Fruit fly (Drosophila melanogaster) whole organism, embryonic: ENCODE data around the gene syd.
A peak's percentile ranks its signal among the peaks of the same experiment; 100 is the strongest.

Source experiments
- Abd-B ChIP-seq: fragments of 200-800 bp; sonication (Bioruptor generic); optimal IDR thresholded peaks from 2 replicates; lab custom pipeline; 2018; ENCODE audit warnings: missing biosample characterization, mild to moderate bottlenecking, missing genetic modification characterization, moderate library complexity
- Atf6 ChIP-seq: fragments of 200-800 bp; sonication (Bioruptor generic); IDR thresholded peaks from 2 replicates; pipeline ENCODE4 v1.3.6; 2022; ENCODE audit warnings: missing biosample characterization, missing genetic modification characterization
- Awh ChIP-seq: fragments of 200-800 bp; sonication (Bioruptor generic); IDR thresholded peaks from 2 replicates; pipeline ENCODE4, ENCODE4 v1.3.6; 2022; ENCODE audit warnings: missing biosample characterization, missing genetic modification characterization
- CG1024 ChIP-seq: fragments of 200-800 bp; sonication (Bioruptor generic); IDR thresholded peaks from 2 replicates; pipeline ENCODE4 v1.3.6; 2022; ENCODE audit warnings: missing biosample characterization, missing genetic modification characterization
- CG10366 ChIP-seq: fragments of 200-800 bp; sonication (Bioruptor generic); IDR thresholded peaks from 2 replicates; pipeline ENCODE4 v1.3.6; 2022; ENCODE audit warnings: missing biosample characterization, missing genetic modification characterization
- CG10543 ChIP-seq: fragments of 200-800 bp; sonication (Bioruptor generic); optimal IDR thresholded peaks from 3 replicates; lab custom pipeline; 2017; ENCODE audit warnings: missing biosample characterization, mild to moderate bottlenecking, missing genetic modification characterization, moderate library complexity
- CG12104 ChIP-seq: fragments of 200-800 bp; sonication (Bioruptor generic); optimal IDR thresholded peaks from 3 replicates; lab custom pipeline; 2016; ENCODE audit warnings: missing biosample characterization, missing genetic modification characterization
- CG12236 ChIP-seq: fragments of 200-800 bp; sonication (Bioruptor generic); optimal IDR thresholded peaks from 2 replicates; lab custom pipeline; 2016; ENCODE audit warnings: missing biosample characterization, missing genetic modification characterization
- CG13123 ChIP-seq: fragments of 200-800 bp; sonication (Bioruptor generic); optimal IDR thresholded peaks from 2 replicates; lab custom pipeline; 2016; ENCODE audit warnings: missing biosample characterization, missing genetic modification characterization
- CG14667 ChIP-seq: fragments of 200-800 bp; sonication (Bioruptor generic); IDR thresholded peaks from 2 replicates; pipeline ENCODE4 v1.3.6; 2022; ENCODE audit warnings: missing biosample characterization, missing genetic modification characterization
- CG15011 ChIP-seq: fragments of 200-800 bp; sonication (Bioruptor generic); optimal IDR thresholded peaks from 3 replicates; lab custom pipeline; 2018; ENCODE audit warnings: missing biosample characterization, mild to moderate bottlenecking, missing genetic modification characterization
- CG16863 ChIP-seq: fragments of 200-800 bp; sonication (Bioruptor generic); optimal IDR thresholded peaks from 3 replicates; lab custom pipeline; 2016; ENCODE audit warnings: missing biosample characterization, missing genetic modification characterization
- CG18476 ChIP-seq: fragments of 200-800 bp; sonication (Bioruptor generic); optimal IDR thresholded peaks from 2 replicates; lab custom pipeline; 2016; ENCODE audit warnings: missing biosample characterization, mild to moderate bottlenecking, missing genetic modification characterization
- CG2712 ChIP-seq: fragments of 200-800 bp; optimal IDR thresholded peaks from 3 replicates; lab custom pipeline; 2019; ENCODE audit warnings: missing biosample characterization, mild to moderate bottlenecking, missing genetic modification characterization, moderate library complexity
- CG31388 ChIP-seq: fragments of 200-800 bp; sonication (Bioruptor generic); optimal IDR thresholded peaks from 2 replicates; lab custom pipeline; 2016; ENCODE audit warnings: missing biosample characterization, missing genetic modification characterization
- CG34224 ChIP-seq: fragments of 200-800 bp; sonication (Bioruptor generic); IDR thresholded peaks from 3 replicates; pipeline ENCODE4 v1.3.6; 2022; ENCODE audit warnings: missing biosample characterization, missing genetic modification characterization; ENCODE audit not compliant: partially characterized antibody
- CG4707 ChIP-seq: fragments of 200-800 bp; sonication (Bioruptor generic); optimal IDR thresholded peaks from 2 replicates; lab custom pipeline; 2018; ENCODE audit warnings: missing biosample characterization, mild to moderate bottlenecking, missing genetic modification characterization, moderate library complexity
- CHES-1-like ChIP-seq: fragments of 200-800 bp; sonication (Bioruptor generic); optimal IDR thresholded peaks from 2 replicates; lab custom pipeline; 2016; ENCODE audit warnings: missing biosample characterization, missing genetic modification characterization
- Deaf1 ChIP-seq: fragments of 200-800 bp; optimal IDR thresholded peaks from 3 replicates; lab custom pipeline; 2019; ENCODE audit warnings: missing biosample characterization, mild to moderate bottlenecking, missing genetic modification characterization, moderate library complexity
- E2f1 ChIP-seq: fragments of 200-800 bp; sonication (Bioruptor generic); IDR thresholded peaks from 2 replicates; pipeline ENCODE4 v1.3.6; 2022; ENCODE audit warnings: missing biosample characterization, missing genetic modification characterization
- HLH54F ChIP-seq: fragments of 200-800 bp; sonication (Bioruptor generic); optimal IDR thresholded peaks from 3 replicates; lab custom pipeline; 2016; ENCODE audit warnings: missing biosample characterization, missing genetic modification characterization
- Hand ChIP-seq: fragments of 200-800 bp; sonication (Bioruptor generic); optimal IDR thresholded peaks from 2 replicates; lab custom pipeline; 2017; ENCODE audit warnings: mild to moderate bottlenecking, missing biosample characterization, missing genetic modification reagents, missing genetic modification characterization
- Hmr ChIP-seq: fragments of 200-800 bp; sonication (Bioruptor generic); optimal IDR thresholded peaks from 3 replicates; lab custom pipeline; 2017; ENCODE audit warnings: mild to moderate bottlenecking, missing biosample characterization, missing genetic modification reagents, missing genetic modification characterization
- Lpt ChIP-seq: fragments of >200 bp; optimal IDR thresholded peaks from 2 replicates; lab custom pipeline; 2018; ENCODE audit warnings: missing biosample characterization, missing genetic modification characterization
- Mad ChIP-seq: fragments of 200-800 bp; sonication (Bioruptor generic); optimal IDR thresholded peaks from 2 replicates; lab custom pipeline; 2016; ENCODE audit warnings: missing biosample characterization, missing genetic modification characterization
- caup ChIP-seq: fragments of 200-800 bp; sonication (Bioruptor generic); optimal IDR thresholded peaks from 3 replicates; lab custom pipeline; 2017; ENCODE audit warnings: missing biosample characterization, mild to moderate bottlenecking, missing genetic modification characterization, moderate library complexity; ENCODE audit not compliant: severe bottlenecking
- dimm ChIP-seq: fragments of 200-800 bp; sonication (Bioruptor generic); IDR thresholded peaks from 2 replicates; pipeline ENCODE4 v1.3.6; 2022; ENCODE audit warnings: missing biosample characterization, missing genetic modification characterization
- disco-r ChIP-seq: fragments of 200-800 bp; sonication (Bioruptor generic); optimal IDR thresholded peaks from 2 replicates; lab custom pipeline; 2016; ENCODE audit warnings: missing biosample characterization, missing genetic modification characterization
- dmrt11E ChIP-seq: fragments of 200-800 bp; sonication (Bioruptor generic); optimal IDR thresholded peaks from 3 replicates; lab custom pipeline; 2018; ENCODE audit warnings: missing biosample characterization, mild to moderate bottlenecking, missing genetic modification characterization, moderate library complexity
- dpn ChIP-seq, 2 experiments: fragments of 200-800 bp; sonication (Bioruptor generic); optimal IDR thresholded peaks; 3 replicates each; lab custom pipeline; 2016; ENCODE audit warnings: missing biosample characterization in 2 of 2, missing genetic modification characterization in 2 of 2
- gfzf ChIP-seq: fragments of 200-800 bp; sonication (Bioruptor generic); optimal IDR thresholded peaks from 2 replicates; lab custom pipeline; 2016; ENCODE audit warnings: missing biosample characterization, mild to moderate bottlenecking, missing genetic modification characterization, moderate library complexity
- gro ChIP-seq: fragments of 200-800 bp; sonication (Bioruptor generic); optimal IDR thresholded peaks from 2 replicates; lab custom pipeline; 2016; ENCODE audit warnings: missing biosample characterization, missing genetic modification characterization
- hth ChIP-seq: fragments of >200 bp; optimal IDR thresholded peaks from 2 replicates; lab custom pipeline; 2017; ENCODE audit warnings: inconsistent platforms
- inv ChIP-seq: fragments of 200-800 bp; sonication (Bioruptor generic); IDR thresholded peaks from 2 replicates; pipeline ENCODE4 v1.3.6; 2022; ENCODE audit warnings: missing biosample characterization, missing genetic modification characterization; ENCODE audit not compliant: partially characterized antibody
- jing ChIP-seq: fragments of 200-800 bp; sonication (Bioruptor generic); optimal IDR thresholded peaks from 2 replicates; lab custom pipeline; 2018; ENCODE audit warnings: missing biosample characterization, mild to moderate bottlenecking, missing genetic modification characterization
- klu ChIP-seq: fragments of 200-800 bp; sonication (Bioruptor generic); IDR thresholded peaks from 2 replicates; pipeline ENCODE4 v1.3.6; 2022; ENCODE audit warnings: missing biosample characterization, missing genetic modification characterization
- lola ChIP-seq, 3 experiments: fragments of >200 bp in 2 of 3; fragments of 200-800 bp in 1 of 3; sonication (Bioruptor generic) in 1 of 3; optimal IDR thresholded peaks; 2 replicates each; lab custom pipeline; 2017 to 2019; ENCODE audit warnings: missing biosample characterization in 3 of 3, missing genetic modification characterization in 3 of 3, mild to moderate bottlenecking in 1 of 3, moderate library complexity in 1 of 3
- maf-S ChIP-seq: fragments of 200-800 bp; sonication (Bioruptor generic); optimal IDR thresholded peaks from 2 replicates; lab custom pipeline; 2016; ENCODE audit warnings: missing biosample characterization, missing genetic modification characterization
- mirr ChIP-seq: fragments of 200-800 bp; sonication (Bioruptor generic); optimal IDR thresholded peaks from 3 replicates; lab custom pipeline; 2018; ENCODE audit warnings: missing biosample characterization, mild to moderate bottlenecking, missing genetic modification characterization
- mld ChIP-seq: fragments of 200-800 bp; sonication (Bioruptor generic); IDR thresholded peaks from 3 replicates; pipeline ENCODE4 v1.3.6; 2022; ENCODE audit warnings: missing biosample characterization, missing genetic modification characterization; ENCODE audit not compliant: partially characterized antibody
- pan ChIP-seq, 4 experiments: fragments of >200 bp in 3 of 4; fragments of 200-800 bp in 1 of 4; sonication (Bioruptor generic) in 1 of 4; optimal IDR thresholded peaks in 3 of 4; IDR thresholded peaks in 1 of 4; 2 replicates each; pipeline versions ENCODE4 v1.3.6 to Lab custom; 2017 to 2022; ENCODE audit warnings: missing biosample characterization in 2 of 4, missing genetic modification characterization in 2 of 4, mixed read lengths in 1 of 4
- peb ChIP-seq: fragments of 200-800 bp; sonication (Bioruptor generic); IDR thresholded peaks from 2 replicates; pipeline ENCODE4 v1.3.6; 2022; ENCODE audit warnings: missing biosample characterization, missing genetic modification characterization
- pho ChIP-seq: fragments of 200-800 bp; sonication (Bioruptor generic); optimal IDR thresholded peaks from 2 replicates; lab custom pipeline; 2016; ENCODE audit warnings: missing biosample characterization, missing genetic modification characterization
- row ChIP-seq: fragments of 200-800 bp; sonication (Bioruptor generic); IDR thresholded peaks from 3 replicates; pipeline ENCODE4 v1.3.6; 2022; ENCODE audit warnings: missing biosample characterization, missing genetic modification characterization
- sd ChIP-seq: fragments of 200-800 bp; sonication (Bioruptor generic); optimal IDR thresholded peaks from 3 replicates; lab custom pipeline; 2018; ENCODE audit warnings: missing biosample characterization, mild to moderate bottlenecking, missing genetic modification characterization, moderate library complexity
- tll ChIP-seq, 2 experiments: fragments of 200-800 bp in 1 of 2; fragments of >200 bp in 1 of 2; sonication (Bioruptor generic) in 1 of 2; optimal IDR thresholded peaks; 2 replicates each; lab custom pipeline; 2017 to 2019; ENCODE audit warnings: missing biosample characterization in 2 of 2, missing genetic modification characterization in 2 of 2, mild to moderate bottlenecking in 1 of 2, moderate library complexity in 1 of 2
- toy ChIP-seq: fragments of 200-800 bp; sonication (Bioruptor generic); IDR thresholded peaks from 2 replicates; pipeline ENCODE4 v1.3.6; 2022; ENCODE audit warnings: missing biosample characterization, missing genetic modification characterization
- wdn ChIP-seq: fragments of 200-800 bp; sonication (Bioruptor generic); IDR thresholded peaks from 2 replicates; pipeline ENCODE4 v1.3.6; 2022; ENCODE audit warnings: missing biosample characterization, missing genetic modification characterization
- wek ChIP-seq: fragments of 200-800 bp; sonication (Bioruptor generic); optimal IDR thresholded peaks from 3 replicates; lab custom pipeline; 2018; ENCODE audit warnings: missing biosample characterization, mild to moderate bottlenecking, missing genetic modification characterization, moderate library complexity

Gene syd

dm6 chr3L:7909695-7910463 is 26.0 kb downstream of the syd start (continued):
- no peak for TF ChIP-seq HLH54F (GFP tag; lab: Kevin White, UChicago)
- no peak for TF ChIP-seq Atf6 (GFP tag; lab: Robert Waterston, UW)
- TF ChIP-seq lola (GFP tag; optimal IDR thresholded peaks at IDR 0.05; lab: Kevin White, UChicago) = no peak
- TF ChIP-seq peb (GFP tag; lab: Robert Waterston, UW) = no peak
- no peak for TF ChIP-seq CG31388
- TF ChIP-seq inv (GFP tag; lab: Robert Waterston, UW) = no peak
- TF ChIP-seq CG4707 (GFP tag; lab: Kevin White, UChicago) = no peak
- no peak for TF ChIP-seq CG16863
- peak in 1 of 2 experiments; percentile 7 for TF ChIP-seq dpn (GFP tag; optimal IDR thresholded peaks at IDR 0.05; lab: Kevin White, UChicago)
- TF ChIP-seq dimm = no peak
- no peak for TF ChIP-seq disco-r
- peak in 1 of 2 experiments; percentile 76 for TF ChIP-seq tll (GFP tag; optimal IDR thresholded peaks at IDR 0.05; lab: Kevin White, UChicago)
- TF ChIP-seq CHES-1-like (GFP tag; lab: Kevin White, UChicago) = no peak
- peak; percentile 41 for TF ChIP-seq sd (tag; lab: Kevin White, UChicago)
- TF ChIP-seq CG10366 (GFP tag; lab: Robert Waterston, UW) = no peak
- TF ChIP-seq Lpt (GFP tag; lab: Kevin White, UChicago) = no peak
- TF ChIP-seq Abd-B = peak; percentile 6
- no peak for TF ChIP-seq CG1024
- no peak for TF ChIP-seq wdn (GFP tag; lab: Robert Waterston, UW)
- TF ChIP-seq dmrt11E = no peak
- TF ChIP-seq mirr (GFP tag; lab: Kevin White, UChicago) = no peak
- TF ChIP-seq Deaf1 = no peak
- peak; percentile 12 for TF ChIP-seq Hmr (GFP tag; lab: Kevin White, UChicago)
- no peak for TF ChIP-seq wek
- no peak for TF ChIP-seq CG14667
- TF ChIP-seq gro = no peak
- TF ChIP-seq hth (lab: Kevin White, UChicago) = no peak
- TF ChIP-seq toy = no peak
- TF ChIP-seq pho (GFP tag; lab: Kevin White, UChicago) = peak; percentile 3
- no peak for TF ChIP-seq CG15011
- TF ChIP-seq Mad = no peak
- TF ChIP-seq caup (GFP tag; lab: Kevin White, UChicago) = no peak
- TF ChIP-seq klu (GFP tag; lab: Robert Waterston, UW) = no peak; the same call in 1 of the 2 replicates
- no peak for TF ChIP-seq CG12236 (GFP tag; lab: Kevin White, UChicago)
- no peak for TF ChIP-seq CG12104 (GFP tag; lab: Kevin White, UChicago)
- no peak for TF ChIP-seq mld (GFP tag; lab: Robert Waterston, UW)
- TF ChIP-seq gfzf = no peak
- no peak for TF ChIP-seq Awh (GFP tag; lab: Robert Waterston, UW)
- TF ChIP-seq CG34224 = no peak
- peak; percentile 52 for TF ChIP-seq row (GFP tag; lab: Robert Waterston, UW)
- TF ChIP-seq E2f1 (GFP tag; lab: Robert Waterston, UW) = no peak
- TF ChIP-seq jing (GFP tag; lab: Kevin White, UChicago) = no peak
- peak; percentile 20 for TF ChIP-seq CG2712 (tag; lab: Kevin White, UChicago)
- no peak for TF ChIP-seq Hand (GFP tag; lab: Kevin White, UChicago)
- TF ChIP-seq pan (optimal IDR thresholded peaks at IDR 0.05; lab: Kevin White, UChicago) = no peak
- peak in 1 of 2 experiments; percentile 31 for TF ChIP-seq pan (GFP tag; optimal IDR thresholded peaks at IDR 0.05 in 1 of 2, IDR thresholded peaks at IDR 0.05 in 1 of 2)
- no peak for TF ChIP-seq CG13123
- TF ChIP-seq maf-S (GFP tag; lab: Kevin White, UChicago) = no peak
- peak; percentile 10 for TF ChIP-seq CG10543 (GFP tag; lab: Kevin White, UChicago)
- no peak for TF ChIP-seq CG18476 (GFP tag; lab: Kevin White, UChicago)
